Worm (Caenorhabditis elegans) whole organism, late embryonic: ENCODE results near the gene C05E11.3.

Experiments
- ceh-18 ChIP-seq: sonication (generic microtip); optimal IDR thresholded peaks from 2 replicates; lab custom pipeline; 2016; ENCODE audit warnings: missing genetic modification characterization, missing compliant biosample characterization
- ceh-31 ChIP-seq: sonication (generic microtip); optimal IDR thresholded peaks from 2 replicates; lab custom pipeline; 2016; ENCODE audit warnings: missing genetic modification characterization, missing compliant biosample characterization
- gmeb-2 ChIP-seq: sonication (generic microtip); optimal IDR thresholded peaks from 2 replicates; lab custom pipeline; 2016; ENCODE audit warnings: missing genetic modification characterization, inconsistent platforms, missing compliant biosample characterization
- odd-2 ChIP-seq: sonication (generic microtip); optimal IDR thresholded peaks from 2 replicates; lab custom pipeline; 2017; ENCODE audit warnings: antibody characterized with exemption, mild to moderate bottlenecking, missing genetic modification characterization, missing compliant biosample characterization
- pros-1 ChIP-seq: fragments of 150-350 bp; optimal IDR thresholded peaks from 2 replicates; lab custom pipeline; 2014; ENCODE audit warnings: missing biosample characterization, missing genetic modification reagents, missing genetic modification characterization
- sdc-2 ChIP-seq: sonication (generic microtip); optimal IDR thresholded peaks from 2 replicates; lab custom pipeline; 2016; ENCODE audit warnings: missing genotype, missing genetic modification characterization, missing compliant biosample characterization
- tbx-2 ChIP-seq: sonication (generic microtip); optimal IDR thresholded peaks from 2 replicates; lab custom pipeline; 2016; ENCODE audit warnings: missing genetic modification characterization, missing compliant biosample characterization

DNA sequence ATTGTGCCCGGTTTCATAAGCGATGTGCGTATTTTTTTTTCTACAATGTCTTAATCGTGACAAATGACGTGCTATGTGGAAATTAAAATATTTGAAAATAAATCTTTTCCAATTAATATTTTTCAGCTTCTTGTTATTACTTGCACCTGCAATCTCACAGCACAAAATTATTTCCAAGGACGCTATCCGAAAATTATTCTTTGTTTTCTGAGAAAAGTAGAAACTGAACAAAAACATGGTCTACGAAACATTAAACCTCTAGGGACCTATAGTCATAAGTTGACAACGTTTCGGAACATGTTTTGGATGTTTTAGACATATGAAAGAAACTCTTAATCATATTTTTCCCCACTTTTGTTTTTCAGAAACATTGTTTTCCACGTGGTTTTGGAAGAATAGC lies 50.3 kb downstream of the C05E11.3 start:
- TF ChIP-seq pros-1 (tag; lab: Kevin White, UChicago) (no peak), ceh-18 (tag; lab: Kevin White, UChicago) (no peak), gmeb-2 (tag; lab: Kevin White, UChicago) (no peak), odd-2 (tag; lab: Kevin White, UChicago) (no peak), tbx-2 (no peak), sdc-2 (no peak), ceh-31 (tag; lab: Kevin White, UChicago) (no peak)
